Worm (Caenorhabditis elegans): ENCODE results near the gene fbxb-77.

fbxb-77 gene

DNA sequence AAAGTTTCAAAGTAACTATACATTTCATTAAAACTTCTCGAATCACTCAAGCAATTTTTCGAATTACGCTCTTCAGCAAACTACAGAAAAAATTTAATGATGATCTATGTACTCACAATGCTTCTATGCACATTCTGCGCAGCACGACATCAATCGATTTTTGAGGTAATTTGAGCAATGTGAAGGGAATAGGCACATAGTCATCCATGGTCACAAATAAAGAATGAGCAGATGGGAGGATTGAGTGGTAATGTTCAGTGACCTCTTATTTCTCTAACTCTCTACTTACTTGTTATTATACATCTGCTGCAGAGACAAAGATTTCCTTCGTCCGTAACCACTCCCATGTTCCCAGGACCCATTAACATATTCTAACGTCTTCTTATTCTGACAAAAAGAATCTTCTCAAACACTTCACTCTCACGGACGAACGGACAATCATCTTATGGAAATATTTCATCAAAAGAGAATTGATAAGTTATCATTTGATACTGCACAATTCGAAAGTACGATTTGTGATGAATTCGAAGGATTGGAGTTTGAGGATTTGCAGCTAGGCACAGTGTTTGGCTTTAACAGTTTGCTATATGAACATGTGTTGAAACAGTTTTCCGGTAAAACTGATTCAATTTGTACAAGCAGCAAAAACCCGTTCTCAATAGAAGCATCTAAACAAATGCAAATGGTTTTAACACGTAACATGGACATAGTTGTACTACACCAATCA is at the start of gene fbxb-77, which contains the start of gene Y17G9B.11:
TSS of gene fbxb-77 (minus strand) at position 229 of the 727 bp plus-strand sequence.
TSS of gene Y17G9B.11 (plus strand) at position 677 of the 727 bp plus-strand sequence.
- TF ChIP-seq unc-39 (tag; optimal IDR thresholded peaks at IDR 0.05) (no peak), unc-55 (GFP tag; optimal IDR thresholded peaks at IDR 0.05) (no peak), aly-2 (tag; optimal IDR thresholded peaks at IDR 0.05) (no peak), R02D3.7 (tag; optimal IDR thresholded peaks at IDR 0.05) (no peak), mdl-1 (tag; optimal IDR thresholded peaks at IDR 0.05) (no peak), dmd-4 (tag; optimal IDR thresholded peaks at IDR 0.05) (no peak), sma-3 (GFP tag; optimal IDR thresholded peaks at IDR 0.05) (no peak), nhr-23 (tag; optimal IDR thresholded peaks at IDR 0.05) (no peak), nhr-77 (tag; optimal IDR thresholded peaks at IDR 0.05) (no peak), blmp-1 (tag; optimal IDR thresholded peaks at IDR 0.05; ENCODE audit: insufficient read depth) (no peak), alr-1 (tag; optimal IDR thresholded peaks at IDR 0.05) (no peak), ama-1 (optimal IDR thresholded peaks at IDR 0.05) (no peak), nhr-129 (tag; optimal IDR thresholded peaks at IDR 0.05) (no peak), zag-1 (tag; optimal IDR thresholded peaks at IDR 0.05) (no peak)

DNA sequence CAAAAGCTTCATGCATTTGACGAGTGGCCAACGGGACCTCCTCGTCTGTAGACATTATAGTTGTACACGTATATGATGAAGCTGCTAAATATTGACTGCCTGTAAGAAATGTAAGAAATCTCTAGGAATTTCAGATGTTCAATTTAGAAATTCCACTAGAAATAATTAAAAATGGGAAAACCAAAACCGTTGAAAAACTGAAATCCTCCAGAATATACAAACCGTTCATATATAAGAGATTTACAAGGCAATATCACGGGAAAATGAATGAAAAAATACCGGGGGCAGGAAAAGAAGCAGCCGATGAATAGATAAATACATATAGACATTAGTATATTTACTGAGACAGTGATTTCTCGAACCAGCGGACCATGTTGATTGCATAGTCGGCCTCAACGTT is 46.5 kb upstream of the fbxb-77 start, which contains the start of gene dpf-7:
TSS of gene dpf-7 (minus strand) at position 101 of the 400 bp plus-strand sequence.
- no peak for TF ChIP-seq C34F6.9 (tag; optimal IDR thresholded peaks at IDR 0.05)
- TF ChIP-seq fos-1 (tag; optimal IDR thresholded peaks at IDR 0.05): no peak
- no peak for TF ChIP-seq nhr-23 (tag; optimal IDR thresholded peaks at IDR 0.05)
- TF ChIP-seq aly-2 (tag; optimal IDR thresholded peaks at IDR 0.05): no peak
- TF ChIP-seq mab-5 (tag; optimal IDR thresholded peaks at IDR 0.05): no peak
- no peak for TF ChIP-seq nhr-12 (tag; optimal IDR thresholded peaks at IDR 0.05)
- no peak for TF ChIP-seq ama-1 (optimal IDR thresholded peaks at IDR 0.05)

DNA sequence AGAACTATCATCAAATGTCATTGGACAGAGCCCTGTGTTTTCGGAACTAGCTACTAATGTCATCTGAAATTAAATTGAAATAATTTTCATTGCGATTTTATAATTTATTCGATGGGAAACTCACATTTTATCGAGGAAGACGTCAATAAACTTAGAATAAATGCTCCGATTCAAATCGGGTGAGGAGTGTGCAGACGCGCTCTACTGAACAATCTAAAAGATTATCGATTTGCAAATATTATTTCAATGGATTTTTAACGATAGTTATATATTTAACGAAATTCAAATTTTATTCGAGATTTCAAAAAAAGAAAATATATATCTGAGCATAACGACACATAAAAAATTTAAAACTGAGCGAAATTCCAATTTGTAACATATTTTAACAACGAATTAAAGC is 43.2 kb upstream of the fbxb-77 start, which contains the start of gene eor-1:
TSS of gene eor-1 (minus strand) at position 65 of the 400 bp plus-strand sequence.
- no peak for TF ChIP-seq Y55F3AM.14 (GFP tag; optimal IDR thresholded peaks at IDR 0.05)
- TF ChIP-seq sma-3 (GFP tag; optimal IDR thresholded peaks at IDR 0.05): peak; percentile 25
- peak; percentile 48 for TF ChIP-seq lin-13 (GFP tag; optimal IDR thresholded peaks at IDR 0.05)
- peak; percentile 72 for TF ChIP-seq unc-55 (GFP tag; optimal IDR thresholded peaks at IDR 0.05)
- TF ChIP-seq C34F6.9 (tag; optimal IDR thresholded peaks at IDR 0.05): peak; percentile 75
- TF ChIP-seq gmeb-1 (tag; optimal IDR thresholded peaks at IDR 0.05): peak; percentile 3
- no peak for TF ChIP-seq nhr-25 (tag; optimal IDR thresholded peaks at IDR 0.05)
- TF ChIP-seq lsy-2 (tag; optimal IDR thresholded peaks at IDR 0.05): peak; percentile 37 to 80
- peak; percentile 11 for TF ChIP-seq crh-2 (tag; optimal IDR thresholded peaks at IDR 0.05)

DNA sequence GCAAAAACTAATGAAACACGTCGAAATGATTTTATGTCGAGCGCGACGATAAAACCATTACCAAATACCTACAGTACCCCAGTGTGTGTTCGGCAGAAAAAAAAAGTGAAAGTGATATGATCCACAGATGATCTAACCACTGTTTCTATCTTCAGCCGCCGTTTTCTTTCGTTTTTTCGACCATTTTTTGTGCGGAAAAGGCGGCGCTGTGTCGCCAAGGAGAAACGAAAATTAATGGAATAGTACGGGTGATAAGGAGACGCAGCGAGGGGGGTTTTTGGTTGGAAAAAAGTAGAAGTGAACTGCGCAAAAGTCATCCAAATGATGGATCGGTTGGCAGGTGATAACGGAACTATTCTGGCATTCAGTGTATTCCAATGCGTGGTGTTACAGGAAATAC is 39.2 kb upstream of the fbxb-77 start:
- no peak for TF ChIP-seq gmeb-1 (tag; optimal IDR thresholded peaks at IDR 0.05)
- TF ChIP-seq crh-2 (tag; optimal IDR thresholded peaks at IDR 0.05): no peak
- no peak for TF ChIP-seq R02D3.7 (tag; optimal IDR thresholded peaks at IDR 0.05)
- TF ChIP-seq ztf-11 (tag; optimal IDR thresholded peaks at IDR 0.05): no peak
- TF ChIP-seq ztf-1 (GFP tag; conservative IDR thresholded peaks at IDR 0.05): no peak
- TF ChIP-seq fos-1 (tag; optimal IDR thresholded peaks at IDR 0.05): no peak
- TF ChIP-seq sma-3 (GFP tag; optimal IDR thresholded peaks at IDR 0.05): no peak
- TF ChIP-seq F13H6.1 (tag; optimal IDR thresholded peaks at IDR 0.05): no peak
- no peak for TF ChIP-seq unc-55 (GFP tag; optimal IDR thresholded peaks at IDR 0.05)
- no peak for TF ChIP-seq nhr-10 (tag; optimal IDR thresholded peaks at IDR 0.05)
- no peak for TF ChIP-seq egl-27 (tag; optimal IDR thresholded peaks at IDR 0.05)
- TF ChIP-seq nhr-129 (tag; optimal IDR thresholded peaks at IDR 0.05): no peak
- no peak for TF ChIP-seq lin-39 (tag; optimal IDR thresholded peaks at IDR 0.05)
- no peak for TF ChIP-seq snpc-4 (tag; optimal IDR thresholded peaks at IDR 0.05)
- TF ChIP-seq skn-1 (tag; optimal IDR thresholded peaks at IDR 0.05): no peak
- no peak for TF ChIP-seq elt-3 (tag; optimal IDR thresholded peaks at IDR 0.05)
- TF ChIP-seq ceh-82 (tag; optimal IDR thresholded peaks at IDR 0.05): no peak
- no peak for TF ChIP-seq peb-1 (tag; optimal IDR thresholded peaks at IDR 0.05)
- no peak for TF ChIP-seq sem-4 (tag; optimal IDR thresholded peaks at IDR 0.05)
- no peak for TF ChIP-seq ztf-4 (tag; optimal IDR thresholded peaks at IDR 0.05)
